Fruit fly (Drosophila melanogaster): ENCODE results near the gene CG10560.

DNA sequence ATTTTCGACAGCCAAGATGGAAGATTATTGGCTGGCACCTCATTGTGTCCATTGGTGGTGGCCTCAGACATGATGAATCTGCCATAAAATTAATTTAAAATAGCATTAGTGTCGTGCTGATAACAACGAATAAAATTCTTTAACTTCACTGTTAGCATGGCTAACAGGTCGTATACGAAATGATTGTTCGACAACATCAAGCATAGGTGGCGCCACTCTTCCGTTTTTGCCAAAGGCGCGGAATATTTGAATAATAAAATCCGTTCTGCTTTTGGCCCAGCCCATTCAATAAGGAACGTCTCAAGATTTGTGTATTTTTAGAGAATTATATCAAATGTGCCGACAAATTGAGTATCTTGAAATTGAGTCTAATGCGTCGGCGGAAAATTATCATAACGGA lies 7.3 kb downstream of the CG10560 start:
- TF ChIP-seq CG5204 (GFP tag; optimal IDR thresholded peaks at IDR 0.05) (no peak), Mnt (GFP tag; optimal IDR thresholded peaks at IDR 0.05) (no peak), pad (GFP tag; optimal IDR thresholded peaks at IDR 0.05) (no peak), CG1620 (GFP tag; optimal IDR thresholded peaks at IDR 0.05) (no peak), toe (GFP tag; optimal IDR thresholded peaks at IDR 0.05) (peak; percentile 26), cnc (optimal IDR thresholded peaks at IDR 0.05) (no peak), Hr96 (GFP tag; optimal IDR thresholded peaks at IDR 0.05) (no peak), kay (GFP tag; ENCODE audit: borderline replicate concordance) (no peak), tj (GFP tag; optimal IDR thresholded peaks at IDR 0.05) (no peak), ovo (GFP tag; optimal IDR thresholded peaks at IDR 0.05) (no peak), CG12768 (GFP tag; optimal IDR thresholded peaks at IDR 0.05) (no peak)

Measured in whole organism, adult.